Fruit fly (Drosophila melanogaster): ENCODE results near the gene CG42671.

dm6 chr3L:11278448-11279320 is 64.4 kb downstream of the CG42671 start:
- TF ChIP-seq Myc (optimal IDR thresholded peaks at IDR 0.05) (no peak), h (optimal IDR thresholded peaks at IDR 0.05) (no peak), insv (optimal IDR thresholded peaks at IDR 0.05) (no peak)
